Worm (Caenorhabditis elegans): Measurements from ENCODE around the gene dhs-8.

ce11 chrII:14523645-14524223 lies 25.9 kb downstream of the dhs-8 start, which contains the start of gene pot-2:
- no peak for TF ChIP-seq nhr-77 (tag; optimal IDR thresholded peaks at IDR 0.05)
- TF ChIP-seq mdl-1 (tag; optimal IDR thresholded peaks at IDR 0.05), result no peak
- no peak for TF ChIP-seq nhr-76 (tag; optimal IDR thresholded peaks at IDR 0.05)
- no peak for TF ChIP-seq nhr-23 (tag; optimal IDR thresholded peaks at IDR 0.05)
- TF ChIP-seq elt-3 (tag; optimal IDR thresholded peaks at IDR 0.05), result no peak

Data from whole organism, L3 larva.